Worm (Caenorhabditis elegans) whole organism, late embryonic: ENCODE data around the gene R09D1.12.

Experiments
- F13H6.1 ChIP-seq: sonication (generic microtip); optimal IDR thresholded peaks from 2 replicates; lab custom pipeline; 2016; ENCODE audit warnings: missing genetic modification characterization, missing compliant biosample characterization
- Y22D7AL.16 ChIP-seq: sonication (generic microtip); optimal IDR thresholded peaks from 2 replicates; lab custom pipeline; 2016; ENCODE audit warnings: missing genetic modification characterization, missing compliant biosample characterization
- ama-1 ChIP-seq: fragments of 150-350 bp; optimal IDR thresholded peaks from 2 replicates; lab custom pipeline; 2014
- ceh-19 ChIP-seq: fragments of 200-800 bp; sonication (Bioruptor generic); optimal IDR thresholded peaks from 2 replicates; lab custom pipeline; 2018; ENCODE audit warnings: mild to moderate bottlenecking, missing genetic modification characterization, missing compliant biosample characterization
- ceh-2 ChIP-seq: sonication (generic microtip); optimal IDR thresholded peaks from 2 replicates; lab custom pipeline; 2016; ENCODE audit warnings: missing genotype, missing genetic modification characterization, missing compliant biosample characterization
- ceh-24 ChIP-seq: sonication (generic microtip); optimal IDR thresholded peaks from 2 replicates; lab custom pipeline; 2016; ENCODE audit warnings: mild to moderate bottlenecking, missing genetic modification characterization, missing compliant biosample characterization
- ceh-31 ChIP-seq: sonication (generic microtip); optimal IDR thresholded peaks from 2 replicates; lab custom pipeline; 2016; ENCODE audit warnings: missing genetic modification characterization, missing compliant biosample characterization
- ceh-45 ChIP-seq: fragments of 200-800 bp; sonication (Bioruptor generic); IDR thresholded peaks from 2 replicates; pipeline ENCODE4 v1.3.6; 2022; ENCODE audit warnings: missing genetic modification reagents, missing genetic modification characterization, missing compliant biosample characterization
- ceh-48 ChIP-seq: sonication (generic microtip); optimal IDR thresholded peaks from 2 replicates; lab custom pipeline; 2016; ENCODE audit warnings: missing genetic modification characterization, inconsistent platforms, missing compliant biosample characterization
- ceh-9 ChIP-seq: sonication (generic microtip); optimal IDR thresholded peaks from 2 replicates; lab custom pipeline; 2016; ENCODE audit warnings: mild to moderate bottlenecking, missing genetic modification characterization, inconsistent platforms, missing compliant biosample characterization
- elt-2 ChIP-seq: sonication (generic microtip); optimal IDR thresholded peaks from 2 replicates; lab custom pipeline; 2016; ENCODE audit warnings: missing genetic modification reagents, missing genetic modification characterization, missing compliant biosample characterization
- elt-4 ChIP-seq: sonication (generic microtip); optimal IDR thresholded peaks from 2 replicates; lab custom pipeline; 2016; ENCODE audit warnings: missing genetic modification characterization, missing compliant biosample characterization
- ets-4 ChIP-seq: sonication (generic microtip); optimal IDR thresholded peaks from 2 replicates; lab custom pipeline; 2016; ENCODE audit warnings: missing genetic modification characterization, missing compliant biosample characterization
- eyg-1 ChIP-seq: sonication (generic microtip); optimal IDR thresholded peaks from 2 replicates; lab custom pipeline; 2016; ENCODE audit warnings: missing genotype, missing genetic modification characterization, missing compliant biosample characterization
- fkh-10 ChIP-seq: fragments of 150-350 bp; optimal IDR thresholded peaks from 2 replicates; lab custom pipeline; 2014; ENCODE audit warnings: missing biosample characterization, missing genetic modification reagents, missing genetic modification characterization
- fkh-6 ChIP-seq: sonication (generic microtip); optimal IDR thresholded peaks from 2 replicates; lab custom pipeline; 2016; ENCODE audit warnings: missing genetic modification characterization, missing compliant biosample characterization
- gmeb-2 ChIP-seq: sonication (generic microtip); optimal IDR thresholded peaks from 2 replicates; lab custom pipeline; 2016; ENCODE audit warnings: missing genetic modification characterization, inconsistent platforms, missing compliant biosample characterization
- hlh-6 ChIP-seq: sonication (generic microtip); optimal IDR thresholded peaks from 2 replicates; lab custom pipeline; 2016; ENCODE audit warnings: missing genotype, missing genetic modification characterization, missing compliant biosample characterization
- lin-11 ChIP-seq: fragments of 200-800 bp; sonication (Bioruptor generic); optimal IDR thresholded peaks from 2 replicates; lab custom pipeline; 2018; ENCODE audit warnings: mild to moderate bottlenecking, missing genetic modification characterization, missing compliant biosample characterization
- madf-2 ChIP-seq: sonication (generic microtip); optimal IDR thresholded peaks from 2 replicates; lab custom pipeline; 2017; ENCODE audit warnings: missing genetic modification characterization, missing compliant biosample characterization
- mec-3 ChIP-seq: sonication (generic microtip); optimal IDR thresholded peaks from 2 replicates; lab custom pipeline; 2016; ENCODE audit warnings: borderline replicate concordance, missing genetic modification characterization, missing compliant biosample characterization
- nfya-1 ChIP-seq: sonication (generic microtip); optimal IDR thresholded peaks from 2 replicates; lab custom pipeline; 2017; ENCODE audit warnings: missing genetic modification characterization, mild to moderate bottlenecking, missing compliant biosample characterization, antibody characterized with exemption, moderate library complexity
- nhr-232 ChIP-seq: sonication (generic microtip); optimal IDR thresholded peaks from 2 replicates; lab custom pipeline; 2016; ENCODE audit warnings: missing genetic modification characterization, missing compliant biosample characterization
- pat-9 ChIP-seq: fragments of 200-800 bp; sonication (Bioruptor generic); optimal IDR thresholded peaks from 2 replicates; lab custom pipeline; 2018; ENCODE audit warnings: mild to moderate bottlenecking, missing genetic modification characterization, moderate library complexity, missing compliant biosample characterization
- pax-1 ChIP-seq: fragments of 150-350 bp; optimal IDR thresholded peaks from 2 replicates; lab custom pipeline; 2014; ENCODE audit warnings: missing biosample characterization, missing genetic modification characterization
- pqm-1 ChIP-seq: sonication (generic microtip); optimal IDR thresholded peaks from 2 replicates; lab custom pipeline; 2016; ENCODE audit warnings: missing genetic modification characterization, missing compliant biosample characterization
- sdc-2 ChIP-seq: sonication (generic microtip); optimal IDR thresholded peaks from 2 replicates; lab custom pipeline; 2016; ENCODE audit warnings: missing genotype, missing genetic modification characterization, missing compliant biosample characterization
- sox-4 ChIP-seq: sonication (generic microtip); optimal IDR thresholded peaks from 2 replicates; lab custom pipeline; 2017; ENCODE audit warnings: mild to moderate bottlenecking, missing genetic modification characterization, inconsistent platforms, missing compliant biosample characterization
- syd-9 ChIP-seq: sonication (generic microtip); optimal IDR thresholded peaks from 2 replicates; lab custom pipeline; 2016; ENCODE audit warnings: mild to moderate bottlenecking, missing genetic modification characterization, moderate library complexity, missing compliant biosample characterization
- unc-3 ChIP-seq, 2 experiments: fragments of 200-800 bp in 1 of 2; sonication (Bioruptor generic) in 1 of 2; sonication (generic microtip) in 1 of 2; conservative IDR thresholded peaks in 1 of 2; optimal IDR thresholded peaks in 1 of 2; 2 replicates each; pipeline versions ENCODE4 v1.3.6 to Lab custom; 2016 to 2022; ENCODE audit warnings: missing compliant biosample characterization in 2 of 2, missing genetic modification characterization in 2 of 2, missing genetic modification reagents in 1 of 2
- unc-42 ChIP-seq: sonication (generic microtip); optimal IDR thresholded peaks from 2 replicates; lab custom pipeline; 2016; ENCODE audit warnings: missing genotype, missing genetic modification characterization, missing compliant biosample characterization
- unc-55 ChIP-seq: sonication (generic microtip); optimal IDR thresholded peaks from 2 replicates; lab custom pipeline; 2017; ENCODE audit warnings: missing biosample characterization, missing genetic modification reagents, missing genetic modification characterization
- zip-5 ChIP-seq: sonication (generic microtip); optimal IDR thresholded peaks from 2 replicates; lab custom pipeline; 2016; ENCODE audit warnings: missing genetic modification characterization, missing compliant biosample characterization
- ztf-16 ChIP-seq: sonication (generic microtip); optimal IDR thresholded peaks from 2 replicates; lab custom pipeline; 2017; ENCODE audit warnings: missing genetic modification characterization, missing compliant biosample characterization

R09D1.12 gene

ce11 chrII:9490589-9490988, 38.5 kb upstream of the R09D1.12 start:
- no peak for TF ChIP-seq unc-3 (GFP tag; conservative IDR thresholded peaks at IDR 0.05; lab: Robert Waterston, UW)
- no peak for TF ChIP-seq unc-3 (tag; optimal IDR thresholded peaks at IDR 0.05; lab: Kevin White, UChicago)
- TF ChIP-seq Y22D7AL.16 (tag; lab: Kevin White, UChicago): no peak
- no peak for TF ChIP-seq unc-55 (GFP tag; lab: Kevin White, UChicago)
- no peak for TF ChIP-seq fkh-6 (tag; lab: Kevin White, UChicago)
- no peak for TF ChIP-seq mec-3
- no peak for TF ChIP-seq unc-42
- TF ChIP-seq ceh-19 (GFP tag; lab: Kevin White, UChicago): no peak
- TF ChIP-seq syd-9 (tag; lab: Kevin White, UChicago): no peak
- no peak for TF ChIP-seq eyg-1 (tag; lab: Kevin White, UChicago)
- TF ChIP-seq madf-2: no peak
- no peak for TF ChIP-seq elt-2
- no peak for TF ChIP-seq nhr-232 (tag; lab: Kevin White, UChicago)
- TF ChIP-seq, all 69 proteins: peak for 0

DNA sequence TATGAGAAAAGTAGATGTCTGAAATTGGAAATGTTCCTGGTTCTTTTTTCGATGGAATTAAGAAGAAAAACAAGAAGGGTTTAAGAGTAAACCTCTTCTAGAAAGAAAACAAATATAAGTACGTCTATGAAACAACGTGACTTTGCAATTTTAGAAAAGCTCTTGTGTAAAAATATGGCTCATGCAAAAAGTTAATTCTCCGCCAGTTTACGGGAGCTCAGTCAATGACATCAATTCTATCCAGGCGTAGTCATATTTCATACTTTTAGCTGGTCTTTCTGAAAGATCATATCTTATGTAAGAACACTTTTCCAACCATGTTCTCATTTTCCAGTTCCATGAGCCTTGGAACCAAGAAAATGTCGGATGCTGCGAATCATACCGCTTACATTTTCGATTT, 37.9 kb upstream of the R09D1.12 start:
- TF ChIP-seq pax-1 (no peak), eyg-1 (tag; lab: Kevin White, UChicago) (no peak), zip-5 (tag; lab: Kevin White, UChicago) (no peak), ama-1 (lab: Kevin White, UChicago) (no peak), sdc-2 (tag; lab: Kevin White, UChicago) (no peak), ceh-2 (tag; lab: Kevin White, UChicago) (no peak), pat-9 (tag; lab: Kevin White, UChicago) (no peak), elt-4 (tag; lab: Kevin White, UChicago) (no peak), unc-55 (GFP tag; lab: Kevin White, UChicago) (no peak), ceh-24 (tag; lab: Kevin White, UChicago) (no peak)
- TF ChIP-seq, all 69 proteins: peak for 0

DNA sequence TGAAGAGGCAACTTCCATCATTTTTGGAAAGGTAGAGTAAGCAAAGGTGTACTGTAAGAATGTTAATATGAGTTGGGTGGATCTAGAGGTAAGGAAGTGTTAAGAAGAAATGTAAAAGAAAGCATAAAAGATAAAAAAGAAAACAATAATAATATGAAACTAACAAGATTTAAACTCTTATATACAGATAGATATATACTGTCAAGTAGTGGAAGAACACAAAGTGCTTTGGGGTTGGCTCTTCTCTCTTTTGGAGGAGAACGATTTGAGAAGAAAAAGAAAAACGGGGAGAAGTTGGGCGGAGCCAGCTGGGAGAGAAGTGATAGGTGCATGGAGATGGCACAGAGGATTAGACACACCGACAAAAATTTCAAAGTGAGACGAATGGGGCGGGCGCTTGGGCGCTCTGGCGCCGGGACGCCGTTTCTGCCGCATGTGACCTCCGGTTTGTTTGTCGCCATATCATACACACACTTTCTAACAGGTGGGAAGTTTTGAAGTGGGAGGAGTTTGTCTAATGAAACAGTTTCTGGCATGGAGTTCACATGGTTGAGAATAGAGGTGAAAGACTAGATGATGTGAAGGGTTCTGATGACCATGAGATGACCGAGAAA, 35.4 kb upstream of the R09D1.12 start, which contains the start of gene T19H5.4:
Gene T19H5.4 (minus strand): TSS at position 51 of the 614 bp plus-strand sequence.
- TF ChIP-seq ceh-31 (tag; lab: Kevin White, UChicago) (peak; percentile 23), ceh-9 (tag; lab: Kevin White, UChicago) (no peak)

- TF ChIP-seq lin-11 (tag; lab: Kevin White, UChicago): no peak
- TF ChIP-seq gmeb-2 (tag; lab: Kevin White, UChicago): no peak
- no peak for TF ChIP-seq nfya-1
- no peak for TF ChIP-seq F13H6.1 (tag; lab: Kevin White, UChicago)
- TF ChIP-seq elt-2: no peak
- TF ChIP-seq fkh-10 (GFP tag; lab: Kevin White, UChicago): no peak
- no peak for TF ChIP-seq ceh-45 (GFP tag; lab: Robert Waterston, UW)
- TF ChIP-seq eyg-1 (tag; lab: Kevin White, UChicago): no peak
- TF ChIP-seq ceh-48: no peak
- TF ChIP-seq sdc-2 (tag; lab: Kevin White, UChicago): no peak
- no peak for TF ChIP-seq pqm-1 (tag; lab: Kevin White, UChicago)
- TF ChIP-seq sox-4 (tag; lab: Kevin White, UChicago): no peak
- no peak for TF ChIP-seq hlh-6
- TF ChIP-seq ceh-19 (GFP tag; lab: Kevin White, UChicago): no peak
- TF ChIP-seq ztf-16 (tag; lab: Kevin White, UChicago): no peak
- no peak for TF ChIP-seq ama-1 (lab: Kevin White, UChicago)
- no peak for TF ChIP-seq fkh-6 (tag; lab: Kevin White, UChicago)
- TF ChIP-seq ets-4 (tag; lab: Kevin White, UChicago): no peak
- TF ChIP-seq Y22D7AL.16 (tag; lab: Kevin White, UChicago): no peak
These were observed 33.1 kb upstream of the R09D1.12 start for ce11 chrII:9485081-9485730.
